Worm (Caenorhabditis elegans) whole organism, L2 larva: ENCODE results near the gene F34D10.8.

ENCODE experiments used
- alr-1 ChIP-seq: fragments of 150-350 bp; optimal IDR thresholded peaks from 2 replicates; lab custom pipeline; 2014; ENCODE audit warnings: missing biosample characterization, missing genetic modification characterization
- aly-2 ChIP-seq: fragments of 150-350 bp; optimal IDR thresholded peaks from 2 replicates; lab custom pipeline; 2014; ENCODE audit warnings: missing biosample characterization, missing genetic modification characterization
- ceh-82 ChIP-seq: fragments of 150-350 bp; optimal IDR thresholded peaks from 2 replicates; lab custom pipeline; 2014; ENCODE audit warnings: missing biosample characterization, missing genetic modification characterization
- mbf-1 ChIP-seq: sonication (generic microtip); optimal IDR thresholded peaks from 2 replicates; lab custom pipeline; 2017; ENCODE audit warnings: missing biosample characterization, missing genetic modification characterization
- nhr-21 ChIP-seq: fragments of 150-350 bp; optimal IDR thresholded peaks from 2 replicates; lab custom pipeline; 2014; ENCODE audit warnings: missing biosample characterization, missing genetic modification characterization
- nhr-77 ChIP-seq: fragments of 150-350 bp; optimal IDR thresholded peaks from 2 replicates; lab custom pipeline; 2014; ENCODE audit warnings: missing biosample characterization, missing genetic modification characterization
- skn-1 ChIP-seq: sonication (generic microtip); optimal IDR thresholded peaks from 2 replicates; lab custom pipeline; 2017; ENCODE audit warnings: missing biosample characterization, missing genetic modification characterization
- ztf-11 ChIP-seq: sonication (generic microtip); optimal IDR thresholded peaks from 2 replicates; lab custom pipeline; 2017; ENCODE audit warnings: missing biosample characterization, missing genetic modification characterization

DNA sequence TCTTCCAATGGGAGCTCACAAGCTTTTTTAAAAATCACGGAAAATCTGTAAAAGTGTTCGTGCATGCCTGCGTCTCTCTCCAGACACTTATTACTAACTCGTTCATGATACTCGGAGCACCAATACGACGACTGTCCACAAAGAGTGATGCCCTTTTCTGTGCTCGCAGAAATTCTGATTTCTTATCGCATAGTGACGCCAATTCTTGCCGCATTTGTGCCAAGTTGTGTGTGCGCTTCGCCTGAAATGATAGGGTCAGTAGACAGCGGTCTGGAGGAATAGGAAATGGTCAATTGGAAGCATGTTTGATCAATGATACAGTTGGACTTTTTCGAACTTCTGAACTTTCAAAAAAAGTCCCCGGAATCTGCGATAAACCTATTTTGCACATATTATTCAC lies 33.5 kb downstream of the F34D10.8 start:
- TF ChIP-seq nhr-21 (tag; lab: Kevin White, UChicago) (no peak), nhr-77 (tag; lab: Kevin White, UChicago) (no peak), mbf-1 (tag; lab: Kevin White, UChicago) (no peak), ceh-82 (no peak), ztf-11 (tag; lab: Kevin White, UChicago) (no peak), aly-2 (tag; lab: Kevin White, UChicago) (no peak), alr-1 (tag; lab: Kevin White, UChicago) (no peak), skn-1 (tag; lab: Kevin White, UChicago) (no peak)
